Worm (Caenorhabditis elegans): Measurements from ENCODE around the gene tnt-2.

- no peak for TF ChIP-seq ref-1 (GFP tag; conservative IDR thresholded peaks at IDR 0.05)
- no peak for TF ChIP-seq T22C8.4 (GFP tag; IDR thresholded peaks at IDR 0.05)
- TF ChIP-seq tab-1 (GFP tag; IDR thresholded peaks at IDR 0.05) = no peak
- no peak for TF ChIP-seq med-1 (GFP tag; optimal IDR thresholded peaks at IDR 0.05; ENCODE audit: insufficient read depth)
- TF ChIP-seq flt-1 (GFP tag; IDR thresholded peaks at IDR 0.05) = no peak
- no peak for TF ChIP-seq cog-1 (tag; optimal IDR thresholded peaks at IDR 0.05)
- TF ChIP-seq ztf-23 (GFP tag; IDR thresholded peaks at IDR 0.05) = no peak
- TF ChIP-seq ztf-29 (GFP tag; IDR thresholded peaks at IDR 0.05) = no peak
- TF ChIP-seq klf-2 (GFP tag; conservative IDR thresholded peaks at IDR 0.05) = no peak
These were observed 47.0 kb upstream of the tnt-2 start for ce11 chrX:8770316-8770715.

Data from whole organism, midembryonic.